Worm (Caenorhabditis elegans): ENCODE data around the gene F40G12.10.

- TF ChIP-seq flt-1 (GFP tag; IDR thresholded peaks at IDR 0.05) (no peak), ref-1 (GFP tag; conservative IDR thresholded peaks at IDR 0.05) (no peak), klf-2 (GFP tag; conservative IDR thresholded peaks at IDR 0.05) (no peak), ztf-23 (GFP tag; IDR thresholded peaks at IDR 0.05) (no peak), med-1 (GFP tag; optimal IDR thresholded peaks at IDR 0.05; ENCODE audit: insufficient read depth) (no peak), ztf-29 (GFP tag; IDR thresholded peaks at IDR 0.05) (no peak), cog-1 (tag; optimal IDR thresholded peaks at IDR 0.05) (no peak), T22C8.4 (GFP tag; IDR thresholded peaks at IDR 0.05) (no peak), tab-1 (GFP tag; IDR thresholded peaks at IDR 0.05) (no peak)
These were observed 7.3 kb downstream of the F40G12.10 start, which contains the start of gene F14D7.18 for ce11 chrV:14290636-14291035.

Data from whole organism, midembryonic.